Worm (Caenorhabditis elegans) whole organism, L3 larva: ENCODE data around the gene fut-6.

Source experiments
- R02D3.7 ChIP-seq: fragments of 150-350 bp; optimal IDR thresholded peaks from 2 replicates; lab custom pipeline; 2014; ENCODE audit warnings: missing biosample characterization, missing genetic modification characterization
- ZK546.5 ChIP-seq: sonication (generic microtip); optimal IDR thresholded peaks from 2 replicates; lab custom pipeline; 2017; ENCODE audit warnings: missing biosample characterization, missing genetic modification characterization
- aly-2 ChIP-seq: fragments of 150-350 bp; optimal IDR thresholded peaks from 2 replicates; lab custom pipeline; 2014; ENCODE audit warnings: missing biosample characterization, missing genetic modification characterization
- ama-1 ChIP-seq: fragments of 150-350 bp; optimal IDR thresholded peaks from 2 replicates; lab custom pipeline; 2018
- ceh-16 ChIP-seq: sonication (generic microtip); optimal IDR thresholded peaks from 2 replicates; lab custom pipeline; 2017; ENCODE audit warnings: missing biosample characterization, missing genetic modification characterization
- ceh-28 ChIP-seq: fragments of 150-350 bp; optimal IDR thresholded peaks from 2 replicates; lab custom pipeline; 2014; ENCODE audit warnings: missing biosample characterization, missing genetic modification reagents, missing genetic modification characterization
- ceh-82 ChIP-seq: fragments of 150-350 bp; optimal IDR thresholded peaks from 2 replicates; lab custom pipeline; 2014; ENCODE audit warnings: missing biosample characterization, missing genetic modification characterization
- ceh-9 ChIP-seq: sonication (generic microtip); optimal IDR thresholded peaks from 2 replicates; lab custom pipeline; 2018; ENCODE audit warnings: missing biosample characterization, missing genetic modification characterization
- daf-12 ChIP-seq: fragments of 150-350 bp; optimal IDR thresholded peaks from 2 replicates; lab custom pipeline; 2014; ENCODE audit warnings: missing biosample characterization, missing genetic modification reagents, missing genetic modification characterization
- egl-5 ChIP-seq: fragments of 150-350 bp; optimal IDR thresholded peaks from 2 replicates; lab custom pipeline; 2017; ENCODE audit warnings: missing biosample characterization, missing genetic modification reagents, missing genetic modification characterization, inconsistent platforms
- elt-2 ChIP-seq: sonication (generic microtip); optimal IDR thresholded peaks from 2 replicates; lab custom pipeline; 2016; ENCODE audit warnings: missing genetic modification reagents, mild to moderate bottlenecking, missing genetic modification characterization, missing compliant biosample characterization
- elt-3 ChIP-seq, 3 experiments: fragments of 150-350 bp in 1 of 3; sonication (generic microtip) in 2 of 3; optimal IDR thresholded peaks; 2 replicates in 2 of 3; 4 replicates in 1 of 3; lab custom pipeline; 2014 to 2017; ENCODE audit warnings: missing biosample characterization in 3 of 3, missing genetic modification characterization in 3 of 3
- eor-1 ChIP-seq, 2 experiments: fragments of 150-350 bp; optimal IDR thresholded peaks; 2 replicates each; lab custom pipeline; 2014 to 2018; ENCODE audit warnings: missing biosample characterization in 2 of 2, missing genetic modification characterization in 2 of 2
- fkh-10 ChIP-seq: sonication (generic microtip); optimal IDR thresholded peaks from 2 replicates; lab custom pipeline; 2017; ENCODE audit warnings: missing biosample characterization, missing genetic modification reagents, missing genetic modification characterization
- fkh-2 ChIP-seq: fragments of 150-350 bp; optimal IDR thresholded peaks from 2 replicates; lab custom pipeline; 2014; ENCODE audit warnings: missing biosample characterization, missing genetic modification reagents, missing genetic modification characterization
- fos-1 ChIP-seq: fragments of 150-350 bp; optimal IDR thresholded peaks from 2 replicates; lab custom pipeline; 2014; ENCODE audit warnings: missing biosample characterization, missing genetic modification characterization
- jun-1 ChIP-seq: fragments of 150-350 bp; optimal IDR thresholded peaks from 2 replicates; lab custom pipeline; 2014; ENCODE audit warnings: missing biosample characterization, missing genetic modification reagents, missing genetic modification characterization
- lin-15B ChIP-seq: fragments of 150-350 bp; optimal IDR thresholded peaks from 2 replicates; lab custom pipeline; 2014; ENCODE audit warnings: missing biosample characterization, missing genetic modification characterization
- lin-39 ChIP-seq: fragments of 150-350 bp; optimal IDR thresholded peaks from 2 replicates; lab custom pipeline; 2018; ENCODE audit warnings: missing biosample characterization, missing genetic modification reagents, missing genetic modification characterization
- lsy-12 ChIP-seq: sonication (generic microtip); optimal IDR thresholded peaks from 2 replicates; lab custom pipeline; 2016; ENCODE audit warnings: mild to moderate bottlenecking, missing genetic modification characterization, missing compliant biosample characterization
- mdl-1 ChIP-seq: fragments of 150-350 bp; optimal IDR thresholded peaks from 2 replicates; lab custom pipeline; 2014; ENCODE audit warnings: missing biosample characterization, missing genetic modification characterization
- nhr-12 ChIP-seq: fragments of 150-350 bp; optimal IDR thresholded peaks from 2 replicates; lab custom pipeline; 2014; ENCODE audit warnings: missing biosample characterization, missing genetic modification characterization
- nhr-23 ChIP-seq: fragments of 150-350 bp; optimal IDR thresholded peaks from 2 replicates; lab custom pipeline; 2014; ENCODE audit warnings: missing biosample characterization, missing genetic modification reagents, missing genetic modification characterization
- nhr-28 ChIP-seq: fragments of 150-350 bp; optimal IDR thresholded peaks from 2 replicates; lab custom pipeline; 2014; ENCODE audit warnings: missing biosample characterization, missing genetic modification characterization
- nhr-43 ChIP-seq: sonication (generic microtip); optimal IDR thresholded peaks from 2 replicates; lab custom pipeline; 2016; ENCODE audit warnings: mild to moderate bottlenecking, missing genetic modification characterization, missing compliant biosample characterization; ENCODE audit not compliant: poor library complexity, severe bottlenecking
- nhr-76 ChIP-seq: fragments of 150-350 bp; sonication (generic microtip); optimal IDR thresholded peaks from 5 replicates; lab custom pipeline; 2014; ENCODE audit warnings: missing biosample characterization, missing genetic modification characterization
- nhr-77 ChIP-seq: fragments of 150-350 bp; optimal IDR thresholded peaks from 2 replicates; lab custom pipeline; 2014; ENCODE audit warnings: missing biosample characterization, missing genetic modification characterization
- pha-4 ChIP-seq: fragments of 150-350 bp; optimal IDR thresholded peaks from 2 replicates; lab custom pipeline; 2014; ENCODE audit warnings: missing biosample characterization, missing genetic modification reagents, missing genetic modification characterization
- pqm-1 ChIP-seq: fragments of 150-350 bp; optimal IDR thresholded peaks from 2 replicates; lab custom pipeline; 2017; ENCODE audit warnings: missing biosample characterization, missing genetic modification characterization, inconsistent platforms
- sea-2 ChIP-seq: fragments of 150-350 bp; sonication (generic microtip); optimal IDR thresholded peaks from 4 replicates; lab custom pipeline; 2014; ENCODE audit warnings: missing biosample characterization, missing genetic modification reagents, missing genetic modification characterization
- snpc-4 ChIP-seq: fragments of 150-350 bp; optimal IDR thresholded peaks from 2 replicates; lab custom pipeline; 2014; ENCODE audit warnings: missing biosample characterization, missing genetic modification characterization
- unc-39 ChIP-seq: sonication (generic microtip); optimal IDR thresholded peaks from 4 replicates; lab custom pipeline; 2017; ENCODE audit warnings: missing biosample characterization, missing genetic modification characterization
- unc-62 ChIP-seq: fragments of 150-350 bp; sonication (generic microtip); optimal IDR thresholded peaks from 4 replicates; lab custom pipeline; 2014; ENCODE audit warnings: missing biosample characterization, missing genetic modification reagents, missing genetic modification characterization
- zag-1 ChIP-seq: fragments of 150-350 bp; optimal IDR thresholded peaks from 2 replicates; lab custom pipeline; 2014; ENCODE audit warnings: missing biosample characterization, missing genetic modification characterization

fut-6 gene

DNA sequence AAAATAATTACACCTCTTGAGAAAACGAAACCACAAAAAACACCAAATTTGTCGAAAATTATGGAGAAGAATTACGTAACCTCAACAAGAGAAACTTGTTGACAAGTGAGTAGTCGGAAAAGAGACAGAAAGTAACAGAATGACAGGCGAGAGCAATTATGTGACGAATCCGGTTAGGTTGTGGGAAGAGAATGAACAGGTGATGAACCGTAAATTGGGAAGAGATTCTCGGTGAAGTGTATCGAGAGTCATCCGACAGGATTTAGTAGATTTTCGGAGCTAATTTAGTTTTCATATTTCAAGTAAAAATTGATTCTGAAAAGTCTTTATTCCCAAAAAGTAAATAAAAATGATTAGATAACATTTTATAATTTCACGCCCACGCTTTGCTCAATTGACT lies 25.7 kb upstream of the fut-6 start, which contains the start of gene T05A7.7:
Gene T05A7.7, minus strand, starts transcription at position 101 of the 400 bp plus-strand sequence.
- no peak for TF ChIP-seq lsy-12 (tag; lab: Kevin White, UChicago)
- TF ChIP-seq unc-39 (tag; lab: Kevin White, UChicago) = no peak
- no peak for TF ChIP-seq nhr-28 (tag; lab: Kevin White, UChicago)
- no peak for TF ChIP-seq mdl-1 (tag; lab: Kevin White, UChicago)
- TF ChIP-seq fkh-10 (GFP tag; lab: Kevin White, UChicago) = no peak
- no peak for TF ChIP-seq fkh-2
- TF ChIP-seq ceh-9 (tag; lab: Kevin White, UChicago) = no peak
- TF ChIP-seq sea-2 (GFP tag; lab: Kevin White, UChicago) = no peak
- no peak for TF ChIP-seq ceh-82 (tag; lab: Kevin White, UChicago)
- no peak for TF ChIP-seq nhr-76 (tag; lab: Kevin White, UChicago)
- no peak for TF ChIP-seq snpc-4
- TF ChIP-seq zag-1 = no peak
- no peak for TF ChIP-seq lin-15B (tag; lab: Kevin White, UChicago)
- TF ChIP-seq nhr-12 = no peak
- no peak for TF ChIP-seq nhr-23 (tag; lab: Kevin White, UChicago)
- no peak for TF ChIP-seq fos-1
- TF ChIP-seq, all 47 proteins: peak for 0

- TF ChIP-seq elt-2 (tag; lab: Kevin White, UChicago) (no peak), elt-3 (tag; optimal IDR thresholded peaks at IDR 0.05; lab: Kevin White, UChicago) (no peak), ceh-9 (tag; lab: Kevin White, UChicago) (no peak), nhr-76 (tag; lab: Kevin White, UChicago) (no peak), ZK546.5 (no peak), egl-5 (tag; lab: Kevin White, UChicago) (no peak), nhr-28 (tag; lab: Kevin White, UChicago) (no peak), fkh-10 (GFP tag; lab: Kevin White, UChicago) (no peak), ama-1 (no peak), R02D3.7 (tag; lab: Kevin White, UChicago) (no peak), sea-2 (GFP tag; lab: Kevin White, UChicago) (no peak)
Observed at ce11 chrII:4677916-4678315, 22.2 kb upstream of the fut-6 start, which contains the start of gene T05A7.1. Gene T05A7.1 (plus strand): TSS chrII:4678216.

ce11 chrII:4676241-4676640 lies 20.5 kb upstream of the fut-6 start:
- TF ChIP-seq lin-39 (tag; lab: Kevin White, UChicago) = no peak
- no peak for TF ChIP-seq ceh-28 (tag; lab: Kevin White, UChicago)
- TF ChIP-seq daf-12 (tag; lab: Kevin White, UChicago) = no peak
- TF ChIP-seq sea-2 (GFP tag; lab: Kevin White, UChicago) = no peak
- TF ChIP-seq nhr-77 (tag; lab: Kevin White, UChicago) = no peak
- TF ChIP-seq pha-4 = no peak
- TF ChIP-seq unc-62 (GFP tag; lab: Kevin White, UChicago) = no peak
- TF ChIP-seq eor-1 (tag; optimal IDR thresholded peaks at IDR 0.05; lab: Kevin White, UChicago) = no peak
- TF ChIP-seq ceh-16 = no peak
- TF ChIP-seq aly-2 (tag; lab: Kevin White, UChicago) = no peak
- no peak for TF ChIP-seq nhr-23 (tag; lab: Kevin White, UChicago)
- TF ChIP-seq nhr-43 (tag; lab: Kevin White, UChicago) = no peak
- TF ChIP-seq nhr-12 = no peak

DNA sequence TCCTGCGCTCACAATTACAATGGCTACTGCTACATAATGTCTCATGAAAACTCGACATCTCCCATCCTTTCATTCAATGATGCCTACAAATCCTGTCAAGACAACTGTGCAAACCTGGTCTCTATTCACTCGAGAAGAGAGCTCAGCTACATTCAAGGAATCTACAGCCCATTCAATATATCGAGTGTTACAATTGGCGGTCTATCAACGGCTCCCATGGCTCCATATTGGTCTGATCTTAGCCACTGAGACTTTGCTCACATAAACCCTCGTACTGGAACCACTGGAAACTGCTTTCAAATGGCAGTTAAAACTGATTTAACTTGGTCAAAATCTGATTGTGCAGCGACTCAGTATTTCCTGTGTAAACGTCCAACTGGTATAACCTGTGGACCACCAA lies 19.7 kb upstream of the fut-6 start, which contains the start of gene T05A7.3:
Gene T05A7.3, plus strand, starts transcription at position 301 of the 400 bp plus-strand sequence.
- no peak for TF ChIP-seq zag-1
- TF ChIP-seq ceh-9 (tag; lab: Kevin White, UChicago) = no peak
- TF ChIP-seq ceh-82 (tag; lab: Kevin White, UChicago) = no peak
- no peak for TF ChIP-seq ama-1
- TF ChIP-seq lin-39 (tag; lab: Kevin White, UChicago) = no peak
- no peak for TF ChIP-seq lin-15B (tag; lab: Kevin White, UChicago)

ce11 chrII:4674188-4674587 lies 18.5 kb upstream of the fut-6 start:
- TF ChIP-seq jun-1 (peak; percentile 60), sea-2 (GFP tag; lab: Kevin White, UChicago) (no peak), unc-39 (tag; lab: Kevin White, UChicago) (no peak), elt-2 (tag; lab: Kevin White, UChicago) (peak; percentile 96), pqm-1 (tag; lab: Kevin White, UChicago) (peak; percentile 68)
